Fruit fly (Drosophila melanogaster) whole organism, embryonic: Measurements from ENCODE around the gene CG3071.

Experiments used
- Ada2b ChIP-seq: fragments of 200-800 bp; sonication (Bioruptor generic); IDR thresholded peaks from 2 replicates; pipeline ENCODE4 v1.3.6; 2022; ENCODE audit warnings: missing biosample characterization, missing genetic modification characterization
- CG10267 ChIP-seq: fragments of 200-800 bp; sonication (Bioruptor generic); optimal IDR thresholded peaks from 2 replicates; lab custom pipeline; 2018; ENCODE audit warnings: missing biosample characterization, mild to moderate bottlenecking, missing genetic modification characterization, moderate library complexity
- CG10654 ChIP-seq: fragments of 200-800 bp; sonication (Bioruptor generic); optimal IDR thresholded peaks from 2 replicates; lab custom pipeline; 2016; ENCODE audit warnings: missing biosample characterization, missing genetic modification characterization
- CG11093 ChIP-seq: fragments of 200-800 bp; sonication (Bioruptor generic); IDR thresholded peaks from 3 replicates; pipeline ENCODE4 v1.3.6; 2022; ENCODE audit warnings: missing biosample characterization, missing genetic modification characterization
- CG12659 ChIP-seq: fragments of 200-800 bp; sonication (Bioruptor generic); optimal IDR thresholded peaks from 3 replicates; lab custom pipeline; 2017; ENCODE audit warnings: mild to moderate bottlenecking, missing biosample characterization, missing genetic modification reagents, missing genetic modification characterization
- CG13296 ChIP-seq: fragments of 200-800 bp; sonication (Bioruptor generic); optimal IDR thresholded peaks from 3 replicates; lab custom pipeline; 2018; ENCODE audit warnings: missing biosample characterization, mild to moderate bottlenecking, missing genetic modification characterization
- CG14014 ChIP-seq: fragments of 200-800 bp; sonication (Bioruptor generic); IDR thresholded peaks from 2 replicates; pipeline ENCODE4 v1.3.6; 2022; ENCODE audit warnings: missing biosample characterization, missing genetic modification characterization
- CG17186 ChIP-seq: fragments of 200-800 bp; sonication (Bioruptor generic); optimal IDR thresholded peaks from 3 replicates; lab custom pipeline; 2017; ENCODE audit warnings: missing biosample characterization, missing genetic modification reagents, missing genetic modification characterization
- CG17328 ChIP-seq: fragments of 200-800 bp; sonication (Bioruptor generic); IDR thresholded peaks from 2 replicates; pipeline ENCODE4 v1.3.6; 2022; ENCODE audit warnings: missing biosample characterization, missing genetic modification characterization
- CG17385 ChIP-seq: fragments of 200-800 bp; sonication (Bioruptor generic); optimal IDR thresholded peaks from 3 replicates; lab custom pipeline; 2018; ENCODE audit warnings: missing biosample characterization, mild to moderate bottlenecking, missing genetic modification characterization
- CG31365 ChIP-seq: fragments of 200-800 bp; sonication (Bioruptor generic); optimal IDR thresholded peaks from 2 replicates; lab custom pipeline; 2018; ENCODE audit warnings: missing biosample characterization, mild to moderate bottlenecking, missing genetic modification characterization
- CG32767 ChIP-seq: fragments of 200-800 bp; sonication (Bioruptor generic); IDR thresholded peaks from 2 replicates; pipeline ENCODE4 v1.3.6; 2022; ENCODE audit warnings: missing biosample characterization, missing genetic modification characterization
- CG42726 ChIP-seq: fragments of 200-800 bp; sonication (Bioruptor generic); IDR thresholded peaks from 2 replicates; pipeline ENCODE4 v1.3.6; 2022; ENCODE audit warnings: missing biosample characterization, missing genetic modification characterization; ENCODE audit not compliant: partially characterized antibody
- CG4360 ChIP-seq: fragments of 200-800 bp; sonication (Bioruptor generic); IDR thresholded peaks from 2 replicates; pipeline ENCODE4 v1.3.6; 2022; ENCODE audit warnings: missing biosample characterization, missing genetic modification characterization
- CG4820 ChIP-seq: fragments of 200-800 bp; sonication (Bioruptor generic); optimal IDR thresholded peaks from 3 replicates; lab custom pipeline; 2016; ENCODE audit warnings: missing biosample characterization, missing genetic modification characterization
- CG6175 ChIP-seq: fragments of 200-800 bp; sonication (Bioruptor generic); IDR thresholded peaks from 3 replicates; pipeline ENCODE4 v1.3.6; 2022; ENCODE audit warnings: missing biosample characterization, missing genetic modification characterization
- CG7372 ChIP-seq: fragments of 200-800 bp; sonication (Bioruptor generic); IDR thresholded peaks from 2 replicates; pipeline ENCODE4 v1.3.6; 2022; ENCODE audit warnings: missing biosample characterization, missing genetic modification characterization
- CG9727 ChIP-seq: fragments of 200-800 bp; sonication (Bioruptor generic); optimal IDR thresholded peaks from 3 replicates; lab custom pipeline; 2017; ENCODE audit warnings: missing biosample characterization, mild to moderate bottlenecking, missing genetic modification characterization
- D ChIP-seq, 2 experiments: fragments of 200-800 bp in 1 of 2; fragments of >200 bp in 1 of 2; sonication (Bioruptor generic) in 1 of 2; optimal IDR thresholded peaks; 2 replicates in 1 of 2; 3 replicates in 1 of 2; lab custom pipeline; 2017; ENCODE audit warnings: mild to moderate bottlenecking in 1 of 2, missing biosample characterization in 1 of 2, missing genetic modification characterization in 1 of 2, missing genetic modification reagents in 1 of 2
- E2f2 ChIP-seq: fragments of 200-800 bp; sonication (Bioruptor generic); IDR thresholded peaks from 2 replicates; pipeline ENCODE4 v1.3.6; 2022; ENCODE audit warnings: missing biosample characterization, missing genetic modification characterization
- HLH3B ChIP-seq: fragments of 200-800 bp; sonication (Bioruptor generic); IDR thresholded peaks from 2 replicates; pipeline ENCODE4 v1.3.6; 2022; ENCODE audit warnings: missing biosample characterization, missing genetic modification characterization
- HLH4C ChIP-seq: fragments of 200-800 bp; sonication (Bioruptor generic); IDR thresholded peaks from 3 replicates; pipeline ENCODE4 v1.3.6; 2022; ENCODE audit warnings: missing biosample characterization, missing genetic modification characterization; ENCODE audit not compliant: partially characterized antibody
- HLH54F ChIP-seq: fragments of 200-800 bp; sonication (Bioruptor generic); optimal IDR thresholded peaks from 3 replicates; lab custom pipeline; 2016; ENCODE audit warnings: missing biosample characterization, missing genetic modification characterization
- HmgD ChIP-seq: fragments of 200-800 bp; sonication (Bioruptor generic); optimal IDR thresholded peaks from 3 replicates; lab custom pipeline; 2016; ENCODE audit warnings: missing biosample characterization, missing genetic modification characterization
- Kr ChIP-seq: fragments of 200-800 bp; sonication (Bioruptor generic); optimal IDR thresholded peaks from 2 replicates; lab custom pipeline; 2017; ENCODE audit warnings: missing biosample characterization, mild to moderate bottlenecking, missing genetic modification characterization
- MESR4 ChIP-seq: fragments of 200-800 bp; sonication (Bioruptor generic); optimal IDR thresholded peaks from 2 replicates; lab custom pipeline; 2018; ENCODE audit warnings: missing biosample characterization, mild to moderate bottlenecking, missing genetic modification characterization, moderate library complexity
- NFAT ChIP-seq: fragments of 200-800 bp; sonication (Bioruptor generic); IDR thresholded peaks from 2 replicates; pipeline ENCODE4 v1.3.6; 2022; ENCODE audit warnings: missing biosample characterization, missing genetic modification characterization
- Optix ChIP-seq: fragments of 200-800 bp; sonication (Bioruptor generic); IDR thresholded peaks from 3 replicates; pipeline ENCODE4 v1.3.6; 2022; ENCODE audit warnings: missing biosample characterization, missing genetic modification characterization
- Ptx1 ChIP-seq: fragments of 200-800 bp; sonication (Bioruptor generic); IDR thresholded peaks from 2 replicates; pipeline ENCODE4 v1.3.6; 2022; ENCODE audit warnings: missing biosample characterization, missing genetic modification characterization
- Spps ChIP-seq: fragments of 200-800 bp; sonication (Bioruptor generic); optimal IDR thresholded peaks from 2 replicates; lab custom pipeline; 2018; ENCODE audit warnings: missing biosample characterization, mild to moderate bottlenecking, missing genetic modification characterization
- Sry-δ ChIP-seq: fragments of 200-800 bp; sonication (Bioruptor generic); optimal IDR thresholded peaks from 2 replicates; lab custom pipeline; 2016; ENCODE audit warnings: missing biosample characterization, missing genetic modification characterization
- ase ChIP-seq: fragments of 200-800 bp; sonication (Bioruptor generic); IDR thresholded peaks from 3 replicates; pipeline ENCODE4 v1.3.6; 2022; ENCODE audit warnings: missing biosample characterization, missing genetic modification characterization
- ash1 ChIP-seq: fragments of 200-800 bp; sonication (Bioruptor generic); optimal IDR thresholded peaks from 2 replicates; lab custom pipeline; 2018; ENCODE audit warnings: missing biosample characterization, mild to moderate bottlenecking, missing genetic modification characterization
- corto ChIP-seq: fragments of 200-800 bp; sonication (Bioruptor generic); optimal IDR thresholded peaks from 2 replicates; lab custom pipeline; 2016; ENCODE audit warnings: missing biosample characterization, mild to moderate bottlenecking, missing genetic modification characterization, moderate library complexity
- esg ChIP-seq: fragments of 200-800 bp; sonication (Bioruptor generic); conservative IDR thresholded peaks from 2 replicates; pipeline ENCODE4 v1.3.6; 2022; ENCODE audit warnings: missing biosample characterization, missing genetic modification characterization
- fd102C ChIP-seq: fragments of 200-800 bp; sonication (Bioruptor generic); optimal IDR thresholded peaks from 2 replicates; lab custom pipeline; 2018; ENCODE audit warnings: missing biosample characterization, mild to moderate bottlenecking, missing genetic modification characterization, moderate library complexity
- gem ChIP-seq: fragments of 200-800 bp; sonication (Bioruptor generic); optimal IDR thresholded peaks from 2 replicates; lab custom pipeline; 2019; ENCODE audit warnings: missing biosample characterization, mild to moderate bottlenecking, missing genetic modification characterization, moderate library complexity
- gsb-n ChIP-seq: fragments of 200-800 bp; sonication (Bioruptor generic); optimal IDR thresholded peaks from 3 replicates; lab custom pipeline; 2018; ENCODE audit warnings: missing biosample characterization, mild to moderate bottlenecking, missing genetic modification characterization
- her ChIP-seq: fragments of 200-800 bp; sonication (Bioruptor generic); optimal IDR thresholded peaks from 2 replicates; lab custom pipeline; 2016; ENCODE audit warnings: missing biosample characterization, missing genetic modification characterization
- kah ChIP-seq: fragments of 200-800 bp; sonication (Bioruptor generic); optimal IDR thresholded peaks from 2 replicates; lab custom pipeline; 2018; ENCODE audit warnings: missing biosample characterization, mild to moderate bottlenecking, missing genetic modification characterization
- org-1 ChIP-seq: fragments of 200-800 bp; sonication (Bioruptor generic); optimal IDR thresholded peaks from 2 replicates; lab custom pipeline; 2017; ENCODE audit warnings: missing biosample characterization, missing genetic modification characterization
- peb ChIP-seq: fragments of 200-800 bp; sonication (Bioruptor generic); IDR thresholded peaks from 2 replicates; pipeline ENCODE4 v1.3.6; 2022; ENCODE audit warnings: missing biosample characterization, missing genetic modification characterization
- pros ChIP-seq: fragments of 200-800 bp; sonication (Bioruptor generic); optimal IDR thresholded peaks from 3 replicates; lab custom pipeline; 2019; ENCODE audit warnings: missing biosample characterization, mild to moderate bottlenecking, missing genetic modification characterization, moderate library complexity
- run ChIP-seq: fragments of 200-800 bp; sonication (Bioruptor generic); optimal IDR thresholded peaks from 3 replicates; lab custom pipeline; 2018; ENCODE audit warnings: missing biosample characterization, mild to moderate bottlenecking, missing genetic modification characterization
- sens ChIP-seq: fragments of 200-800 bp; sonication (Bioruptor generic); peaks from one replicate; lab custom pipeline; 2016; ENCODE audit warnings: missing biosample characterization, missing genetic modification characterization
- ssp ChIP-seq: fragments of 200-800 bp; sonication (Bioruptor generic); IDR thresholded peaks from 2 replicates; pipeline ENCODE4 v1.3.6; 2022; ENCODE audit warnings: missing biosample characterization, missing genetic modification characterization
- stc ChIP-seq: fragments of 200-800 bp; sonication (Bioruptor generic); IDR thresholded peaks from 2 replicates; pipeline ENCODE4 v1.3.6; 2022; ENCODE audit warnings: missing biosample characterization, missing genetic modification characterization
- tx ChIP-seq: fragments of 200-800 bp; sonication (Bioruptor generic); optimal IDR thresholded peaks from 2 replicates; lab custom pipeline; 2016; ENCODE audit warnings: missing biosample characterization, missing genetic modification characterization
- wek ChIP-seq: fragments of 200-800 bp; sonication (Bioruptor generic); optimal IDR thresholded peaks from 3 replicates; lab custom pipeline; 2018; ENCODE audit warnings: missing biosample characterization, mild to moderate bottlenecking, missing genetic modification characterization, moderate library complexity
- zen2 ChIP-seq: fragments of 200-800 bp; sonication (Bioruptor generic); IDR thresholded peaks from 3 replicates; pipeline ENCODE4 v1.3.6; 2022; ENCODE audit warnings: missing biosample characterization, missing genetic modification characterization; ENCODE audit not compliant: partially characterized antibody
- zfh2 ChIP-seq: fragments of 200-800 bp; sonication (Bioruptor generic); optimal IDR thresholded peaks from 2 replicates; lab custom pipeline; 2016; ENCODE audit warnings: missing biosample characterization, missing genetic modification characterization

Gene CG3071

dm6 chrX:2270557-2270930, 7.9 kb downstream of the CG3071 start, which contains the start of gene CG2924 (continued):
- TF ChIP-seq sens (peak; percentile 84), stc (no peak), CG14014 (GFP tag; lab: Robert Waterston, UW) (0 out of 2 replicates have a peak, but pooled peaks have one; percentile 43), CG4360 (GFP tag; lab: Robert Waterston, UW) (peak; percentile 56), CG12659 (peak; percentile 83), fd102C (GFP tag; lab: Kevin White, UChicago) (no peak), HmgD (GFP tag; lab: Kevin White, UChicago) (peak; percentile 89), CG31365 (tag; lab: Kevin White, UChicago) (no peak), CG17186 (peak; percentile 98), Kr (GFP tag; lab: Kevin White, UChicago) (no peak), wek (peak; percentile 48), CG17328 (GFP tag; lab: Robert Waterston, UW) (peak; percentile 25; the same call in 1 of the 2 replicates), ase (GFP tag; lab: Robert Waterston, UW) (no peak), Sry-δ (GFP tag; lab: Kevin White, UChicago) (peak; percentile 100), CG10267 (tag; lab: Kevin White, UChicago) (peak; percentile 69), CG17385 (no peak), Ada2b (GFP tag; lab: Robert Waterston, UW) (no peak), CG7372 (GFP tag; lab: Robert Waterston, UW) (no peak), run (tag; lab: Kevin White, UChicago) (peak; percentile 9), kah (GFP tag; lab: Kevin White, UChicago) (no peak), zen2 (GFP tag; lab: Robert Waterston, UW) (peak; percentile 99), org-1 (GFP tag; lab: Kevin White, UChicago) (no peak), CG9727 (GFP tag; lab: Kevin White, UChicago) (no peak), gem (tag; lab: Kevin White, UChicago) (peak; percentile 3), HLH3B (GFP tag; lab: Robert Waterston, UW) (no peak), Spps (tag; lab: Kevin White, UChicago) (no peak), CG13296 (peak; percentile 36), CG11093 (GFP tag; lab: Robert Waterston, UW) (no peak), MESR4 (GFP tag; lab: Kevin White, UChicago) (peak; percentile 62), CG6175 (GFP tag; lab: Robert Waterston, UW) (no peak), HLH54F (GFP tag; lab: Kevin White, UChicago) (peak; percentile 78), ssp (GFP tag; lab: Robert Waterston, UW) (peak; percentile 66), CG10654 (GFP tag; lab: Kevin White, UChicago) (peak; percentile 29), CG32767 (peak; percentile 53; the same call in 1 of the 2 replicates), CG4820 (GFP tag; lab: Kevin White, UChicago) (no peak), pros (GFP tag; lab: Kevin White, UChicago) (no peak), her (GFP tag; lab: Kevin White, UChicago) (peak; percentile 71), esg (no peak), Optix (GFP tag; lab: Robert Waterston, UW) (no peak), Ptx1 (GFP tag; lab: Robert Waterston, UW) (peak; percentile 63), D (optimal IDR thresholded peaks at IDR 0.05; lab: Kevin White, UChicago) (no peak), D (GFP tag; optimal IDR thresholded peaks at IDR 0.05; lab: Kevin White, UChicago) (no peak), tx (GFP tag; lab: Kevin White, UChicago) (peak; percentile 28), CG42726 (GFP tag; lab: Robert Waterston, UW) (peak; percentile 100), zfh2 (GFP tag; lab: Kevin White, UChicago) (peak; percentile 81), E2f2 (GFP tag; lab: Robert Waterston, UW) (peak; percentile 95), ash1 (GFP tag; lab: Kevin White, UChicago) (peak; percentile 59), HLH4C (GFP tag; lab: Robert Waterston, UW) (peak; percentile 99), corto (GFP tag; lab: Kevin White, UChicago) (no peak), NFAT (GFP tag; lab: Robert Waterston, UW) (peak; percentile 83), peb (GFP tag; lab: Robert Waterston, UW) (no peak), gsb-n (peak; percentile 51)
